Fruit fly (Drosophila melanogaster): ENCODE results near the gene CG5645.

The CG5645 gene

dm6 chr3L:12139232-12139698 is 2.8 kb upstream of the CG5645 start (continued):
- TF ChIP-seq insv (GFP tag; optimal IDR thresholded peaks at IDR 0.05): no peak
- TF ChIP-seq kni (GFP tag; optimal IDR thresholded peaks at IDR 0.05): no peak
- no peak for TF ChIP-seq BtbVII (GFP tag; optimal IDR thresholded peaks at IDR 0.05)
- TF ChIP-seq CG6689 (GFP tag; IDR thresholded peaks at IDR 0.05): peak; percentile 59
- no peak for TF ChIP-seq crol (GFP tag; IDR thresholded peaks at IDR 0.05)
- TF ChIP-seq CG2712 (tag; optimal IDR thresholded peaks at IDR 0.05): peak; percentile 55
- peak; percentile 51 for TF ChIP-seq unpg (GFP tag; optimal IDR thresholded peaks at IDR 0.05)
- TF ChIP-seq lov (optimal IDR thresholded peaks at IDR 0.05): no peak
- TF ChIP-seq lov (GFP tag; IDR thresholded peaks at IDR 0.05): no peak
- no peak for TF ChIP-seq gfzf (GFP tag; optimal IDR thresholded peaks at IDR 0.05)
- TF ChIP-seq Atf-2 (GFP tag; optimal IDR thresholded peaks at IDR 0.05): peak; percentile 56
- no peak for TF ChIP-seq CG30020 (tag; optimal IDR thresholded peaks at IDR 0.05)
- peak; percentile 41 for TF ChIP-seq CG8944 (GFP tag; optimal IDR thresholded peaks at IDR 0.05)
- TF ChIP-seq ems (GFP tag; optimal IDR thresholded peaks at IDR 0.05): peak; percentile 53
- no peak for TF ChIP-seq zf30C (GFP tag; optimal IDR thresholded peaks at IDR 0.05)
- TF ChIP-seq Hr39 (optimal IDR thresholded peaks at IDR 0.05): no peak
- no peak for TF ChIP-seq gce (GFP tag; IDR thresholded peaks at IDR 0.05)
- no peak for TF ChIP-seq Poxn (GFP tag; IDR thresholded peaks at IDR 0.05)
- TF ChIP-seq HLH3B (GFP tag; IDR thresholded peaks at IDR 0.05): no peak
- TF ChIP-seq tio (GFP tag; optimal IDR thresholded peaks at IDR 0.05): peak; percentile 57
- TF ChIP-seq chn (GFP tag; optimal IDR thresholded peaks at IDR 0.05): peak; percentile 46
- TF ChIP-seq HHEX (GFP tag; optimal IDR thresholded peaks at IDR 0.05): peak; percentile 46
- TF ChIP-seq CG4820 (GFP tag; optimal IDR thresholded peaks at IDR 0.05): peak; percentile 28
- no peak for TF ChIP-seq nerfin-2 (GFP tag; IDR thresholded peaks at IDR 0.05; ENCODE audit: partially characterized antibody)
- TF ChIP-seq Hsf (GFP tag; optimal IDR thresholded peaks at IDR 0.05): peak; percentile 19
- TF ChIP-seq CG11696 (GFP tag; IDR thresholded peaks at IDR 0.05): no peak
- TF ChIP-seq CG34376 (GFP tag; optimal IDR thresholded peaks at IDR 0.05): peak; percentile 11
- peak; percentile 38 to 40 for TF ChIP-seq Pdp1 (GFP tag; optimal IDR thresholded peaks at IDR 0.05)
- TF ChIP-seq gcm2 (GFP tag; optimal IDR thresholded peaks at IDR 0.05): peak; percentile 21
- TF ChIP-seq Asciz (GFP tag; optimal IDR thresholded peaks at IDR 0.05): peak; percentile 19
- TF ChIP-seq CG10267 (tag; optimal IDR thresholded peaks at IDR 0.05): peak; percentile 23
- TF ChIP-seq HmgD (GFP tag; optimal IDR thresholded peaks at IDR 0.05): no peak
- no peak for TF ChIP-seq Dll (GFP tag; IDR thresholded peaks at IDR 0.05; ENCODE audit: partially characterized antibody)
- no peak; the same call in 2 of the 3 replicates for TF ChIP-seq CG11695 (GFP tag; IDR thresholded peaks at IDR 0.05)
- TF ChIP-seq Opbp (GFP tag; IDR thresholded peaks at IDR 0.05; ENCODE audit: partially characterized antibody): no peak
- no peak for TF ChIP-seq chif (GFP tag; optimal IDR thresholded peaks at IDR 0.05)
- TF ChIP-seq lbe (GFP tag; optimal IDR thresholded peaks at IDR 0.05): peak; percentile 10
- TF ChIP-seq CG3995 (GFP tag; optimal IDR thresholded peaks at IDR 0.05): peak; percentile 22
- TF ChIP-seq Drgx (GFP tag; IDR thresholded peaks at IDR 0.05): peak; percentile 61
- TF ChIP-seq stc (GFP tag; IDR thresholded peaks at IDR 0.05): peak; percentile 14; the same call in 1 of the 2 replicates
- TF ChIP-seq HLH4C (GFP tag; IDR thresholded peaks at IDR 0.05; ENCODE audit: partially characterized antibody): no peak
- TF ChIP-seq Ets97D (GFP tag; optimal IDR thresholded peaks at IDR 0.05): no peak
- no peak for TF ChIP-seq CG1792 (GFP tag; optimal IDR thresholded peaks at IDR 0.05)
- peak; percentile 54 for TF ChIP-seq zfh2 (GFP tag; optimal IDR thresholded peaks at IDR 0.05)
- TF ChIP-seq nau (GFP tag; optimal IDR thresholded peaks at IDR 0.05): no peak
- no peak for TF ChIP-seq corto (GFP tag; optimal IDR thresholded peaks at IDR 0.05)
- peak; percentile 15 for TF ChIP-seq pb (GFP tag; optimal IDR thresholded peaks at IDR 0.05)
- no peak for TF ChIP-seq oc (tag; optimal IDR thresholded peaks at IDR 0.05)
- no peak for TF ChIP-seq Sry-β (GFP tag; optimal IDR thresholded peaks at IDR 0.05)
- TF ChIP-seq cad (GFP tag; optimal IDR thresholded peaks at IDR 0.05): no peak
- TF ChIP-seq CG3838 (GFP tag; optimal IDR thresholded peaks at IDR 0.05): no peak
- TF ChIP-seq CG3847 (GFP tag; IDR thresholded peaks at IDR 0.05): no peak
